Fruit fly (Drosophila melanogaster) whole organism, wandering third instar larva: Measurements from ENCODE around the gene AttD.

Experiments
- Abd-B ChIP-seq: fragments of >200 bp; optimal IDR thresholded peaks from 2 replicates; lab custom pipeline; 2017; ENCODE audit warnings: missing biosample characterization, missing genetic modification characterization
- CG32264 ChIP-seq: fragments of 200-800 bp; sonication (Bioruptor generic); optimal IDR thresholded peaks from 2 replicates; lab custom pipeline; 2016; ENCODE audit warnings: missing biosample characterization, missing genetic modification characterization
- CG9705 ChIP-seq: fragments of 200-800 bp; sonication (Bioruptor generic); optimal IDR thresholded peaks from 2 replicates; lab custom pipeline; 2018; ENCODE audit warnings: missing biosample characterization, mild to moderate bottlenecking, missing genetic modification characterization
- Dfd ChIP-seq: fragments of >200 bp; optimal IDR thresholded peaks from 2 replicates; lab custom pipeline; 2017; ENCODE audit warnings: missing biosample characterization, missing genetic modification characterization
- Dif ChIP-seq: fragments of 200-275, 200-300 bp; sonication (Bioruptor generic); optimal IDR thresholded peaks from 2 replicates; lab custom pipeline; 2018; ENCODE audit warnings: missing biosample characterization, missing genetic modification characterization; ENCODE audit not compliant: partially characterized antibody
- GATAd ChIP-seq: sonication (Bioruptor generic); optimal IDR thresholded peaks from 2 replicates; lab custom pipeline; 2016; ENCODE audit warnings: missing biosample characterization, missing genetic modification characterization
- Hnf4 ChIP-seq: fragments of 200-800 bp; sonication (Bioruptor generic); optimal IDR thresholded peaks from 2 replicates; lab custom pipeline; 2016; ENCODE audit warnings: missing biosample characterization, mild to moderate bottlenecking, missing genetic modification characterization
- Hr78 ChIP-seq: fragments of >200 bp; optimal IDR thresholded peaks from 2 replicates; lab custom pipeline; 2017; ENCODE audit warnings: missing biosample characterization, missing genetic modification characterization
- Hr83 ChIP-seq: fragments of 200-300 bp; sonication (Bioruptor generic); optimal IDR thresholded peaks from 2 replicates; lab custom pipeline; 2016; ENCODE audit warnings: missing biosample characterization, mild to moderate bottlenecking, missing genetic modification characterization, moderate library complexity; ENCODE audit not compliant: poor library complexity, severe bottlenecking
- Myc ChIP-seq: fragments of >200 bp; optimal IDR thresholded peaks from 2 replicates; lab custom pipeline; 2017
- N ChIP-seq: fragments of >200 bp; optimal IDR thresholded peaks from 2 replicates; lab custom pipeline; 2018; ENCODE audit warnings: missing biosample characterization, missing external identifiers, missing genetic modification characterization
- OdsH ChIP-seq: fragments of 200-800 bp; sonication (Bioruptor generic); optimal IDR thresholded peaks from 2 replicates; lab custom pipeline; 2016; ENCODE audit warnings: missing biosample characterization, mild to moderate bottlenecking, missing genetic modification characterization
- Rel ChIP-seq, 2 experiments: fragments of 200-800 bp; sonication (Bioruptor generic) in 1 of 2; optimal IDR thresholded peaks; 2 replicates in 1 of 2; 3 replicates in 1 of 2; lab custom pipeline; 2016 to 2019; ENCODE audit warnings: mild to moderate bottlenecking in 2 of 2, missing biosample characterization in 2 of 2, missing genetic modification characterization in 2 of 2, moderate library complexity in 1 of 2
- Sp1 ChIP-seq: fragments of 200-800 bp; sonication (Bioruptor generic); optimal IDR thresholded peaks from 3 replicates; lab custom pipeline; 2019; ENCODE audit warnings: missing biosample characterization, mild to moderate bottlenecking, missing genetic modification characterization, moderate library complexity
- Vsx2 ChIP-seq: fragments of 200-300, 225-300 bp; sonication (Bioruptor generic); optimal IDR thresholded peaks from 2 replicates; lab custom pipeline; 2018; ENCODE audit warnings: missing biosample characterization, missing genetic modification characterization; ENCODE audit not compliant: partially characterized antibody
- br ChIP-seq: fragments of 200-800 bp; sonication (Bioruptor generic); optimal IDR thresholded peaks from 2 replicates; lab custom pipeline; 2016; ENCODE audit warnings: missing biosample characterization, missing genetic modification characterization
- brk ChIP-seq: fragments of 200-800 bp; sonication (Bioruptor generic); optimal IDR thresholded peaks from 2 replicates; lab custom pipeline; 2016; ENCODE audit warnings: missing biosample characterization, mild to moderate bottlenecking, missing genetic modification characterization
- dl ChIP-seq, 2 experiments: fragments of 175-275, 200-275 bp in 1 of 2; fragments of 200-275 bp in 1 of 2; sonication (Bioruptor generic); optimal IDR thresholded peaks; lab custom pipeline; 2018; ENCODE audit warnings: mild to moderate bottlenecking in 2 of 2, missing biosample characterization in 2 of 2, missing genetic modification characterization in 2 of 2, moderate library complexity in 2 of 2; ENCODE audit not compliant: partially characterized antibody in 2 of 2, insufficient read depth in 1 of 2
- dmrt93B ChIP-seq: fragments of 200-800 bp; sonication (Bioruptor generic); optimal IDR thresholded peaks from 2 replicates; lab custom pipeline; 2018; ENCODE audit warnings: missing biosample characterization, mild to moderate bottlenecking, missing genetic modification characterization
- dsf ChIP-seq: sonication (Bioruptor generic); optimal IDR thresholded peaks from 2 replicates; lab custom pipeline; 2016; ENCODE audit warnings: missing biosample characterization, missing genetic modification characterization, borderline replicate concordance
- ey ChIP-seq: fragments of 200-800 bp; sonication (Bioruptor generic); optimal IDR thresholded peaks from 2 replicates; lab custom pipeline; 2016; ENCODE audit warnings: missing biosample characterization, missing genetic modification characterization
- foxo ChIP-seq, 2 experiments: fragments of 200-800 bp; sonication (Bioruptor generic); optimal IDR thresholded peaks; 2 replicates in 1 of 2; 3 replicates in 1 of 2; lab custom pipeline; 2016 to 2017; ENCODE audit warnings: missing biosample characterization in 2 of 2, missing genetic modification characterization in 2 of 2
- fru ChIP-seq: fragments of 200-800 bp; sonication (Bioruptor generic); optimal IDR thresholded peaks from 3 replicates; lab custom pipeline; 2016; ENCODE audit warnings: missing biosample characterization, mild to moderate bottlenecking, missing genetic modification characterization
- h ChIP-seq: fragments of 200-800 bp; sonication (Bioruptor generic); optimal IDR thresholded peaks from 3 replicates; lab custom pipeline; 2016; ENCODE audit warnings: missing biosample characterization, mild to moderate bottlenecking, missing genetic modification characterization
- jim ChIP-seq: fragments of 175-275, 200-325 bp; sonication (Bioruptor generic); optimal IDR thresholded peaks from 2 replicates; lab custom pipeline; 2016; ENCODE audit warnings: missing biosample characterization, mild to moderate bottlenecking, missing genetic modification characterization
- lola ChIP-seq: fragments of >200 bp; optimal IDR thresholded peaks from 2 replicates; lab custom pipeline; 2017; ENCODE audit warnings: missing biosample characterization, missing genetic modification characterization
- pan ChIP-seq: fragments of >200 bp; optimal IDR thresholded peaks from 2 replicates; lab custom pipeline; 2017
- psq ChIP-seq: fragments of 200-800 bp; sonication (Bioruptor generic); optimal IDR thresholded peaks from 3 replicates; lab custom pipeline; 2017; ENCODE audit warnings: missing biosample characterization, mild to moderate bottlenecking, missing genetic modification characterization, moderate library complexity
- rgr ChIP-seq: fragments of 200-800 bp; sonication (Bioruptor generic); optimal IDR thresholded peaks from 3 replicates; lab custom pipeline; 2016; ENCODE audit warnings: missing biosample characterization, mild to moderate bottlenecking, missing genetic modification characterization
- sage ChIP-seq: fragments of 200-800 bp; sonication (Bioruptor generic); optimal IDR thresholded peaks from 2 replicates; lab custom pipeline; 2016; ENCODE audit warnings: missing biosample characterization, mild to moderate bottlenecking, missing genetic modification characterization
- sv ChIP-seq: fragments of 200-800 bp; sonication (Bioruptor generic); optimal IDR thresholded peaks from 3 replicates; lab custom pipeline; 2016; ENCODE audit warnings: missing biosample characterization, missing genetic modification characterization
- tai ChIP-seq: sonication (Bioruptor generic); optimal IDR thresholded peaks from 2 replicates; lab custom pipeline; 2016; ENCODE audit warnings: missing biosample characterization, missing genetic modification characterization
- woc ChIP-seq: sonication (Bioruptor generic); optimal IDR thresholded peaks from 2 replicates; lab custom pipeline; 2016; ENCODE audit warnings: missing biosample characterization, mild to moderate bottlenecking, missing genetic modification characterization

Gene AttD

dm6 chr3R:17653879-17654278 lies 28.8 kb downstream of the AttD start:
- TF ChIP-seq Dfd (no peak), CG32264 (GFP tag; lab: Kevin White, UChicago) (no peak), ey (GFP tag; lab: Kevin White, UChicago) (no peak), br (no peak), Sp1 (GFP tag; lab: Kevin White, UChicago) (no peak), tai (GFP tag; lab: Kevin White, UChicago) (no peak), Rel (GFP tag; optimal IDR thresholded peaks at IDR 0.05; lab: Kevin White, UChicago) (no peak), Rel (tag; optimal IDR thresholded peaks at IDR 0.05; lab: Kevin White, UChicago) (no peak), Hr83 (GFP tag; lab: Kevin White, UChicago) (no peak), pan (no peak), dmrt93B (GFP tag; lab: Kevin White, UChicago) (no peak), sv (GFP tag; lab: Kevin White, UChicago) (no peak), rgr (no peak), sage (GFP tag; lab: Kevin White, UChicago) (no peak), jim (GFP tag; lab: Kevin White, UChicago) (no peak), woc (GFP tag; lab: Kevin White, UChicago) (no peak), N (GFP tag; lab: Kevin White, UChicago) (no peak), OdsH (GFP tag; lab: Kevin White, UChicago) (no peak)
- TF ChIP-seq, all 38 proteins: peak for 0

dm6 chr3R:17655040-17655439 lies 30.0 kb downstream of the AttD start:
- TF ChIP-seq rgr (no peak), Hnf4 (GFP tag; lab: Kevin White, UChicago) (no peak), lola (GFP tag; lab: Kevin White, UChicago) (no peak), OdsH (GFP tag; lab: Kevin White, UChicago) (no peak), Hr78 (GFP tag; lab: Kevin White, UChicago) (no peak), Sp1 (GFP tag; lab: Kevin White, UChicago) (no peak), Myc (no peak), psq (GFP tag; lab: Kevin White, UChicago) (no peak), tai (GFP tag; lab: Kevin White, UChicago) (no peak), Abd-B (GFP tag; lab: Kevin White, UChicago) (no peak), dl (GFP tag; optimal IDR thresholded peaks at IDR 0.05; lab: Kevin White, UChicago; ENCODE audit: insufficient read depth in 1 of 2, partially characterized antibody in 2 of 2) (no peak), dsf (GFP tag; lab: Kevin White, UChicago) (no peak)

dm6 chr3R:17656923-17657322 lies 31.9 kb downstream of the AttD start:
- no peak for TF ChIP-seq Dfd
- no peak for TF ChIP-seq Rel (GFP tag; optimal IDR thresholded peaks at IDR 0.05; lab: Kevin White, UChicago)
- TF ChIP-seq Rel (tag; optimal IDR thresholded peaks at IDR 0.05; lab: Kevin White, UChicago): no peak
- TF ChIP-seq dsf (GFP tag; lab: Kevin White, UChicago): no peak
- no peak for TF ChIP-seq Dif (GFP tag; lab: Kevin White, UChicago)
- no peak for TF ChIP-seq fru
- TF ChIP-seq Hnf4 (GFP tag; lab: Kevin White, UChicago): no peak
- TF ChIP-seq Vsx2 (GFP tag; lab: Kevin White, UChicago): no peak
- no peak for TF ChIP-seq foxo (GFP tag; optimal IDR thresholded peaks at IDR 0.05; lab: Kevin White, UChicago)
- TF ChIP-seq h (GFP tag; lab: Kevin White, UChicago): no peak
- TF ChIP-seq Hr83 (GFP tag; lab: Kevin White, UChicago): no peak
- TF ChIP-seq Hr78 (GFP tag; lab: Kevin White, UChicago): no peak
- TF ChIP-seq br: no peak
- TF ChIP-seq GATAd (GFP tag; lab: Kevin White, UChicago): no peak
- TF ChIP-seq ey (GFP tag; lab: Kevin White, UChicago): no peak
- no peak for TF ChIP-seq psq (GFP tag; lab: Kevin White, UChicago)
- no peak for TF ChIP-seq jim (GFP tag; lab: Kevin White, UChicago)

- TF ChIP-seq Myc (no peak), Hnf4 (GFP tag; lab: Kevin White, UChicago) (no peak), CG9705 (GFP tag; lab: Kevin White, UChicago) (no peak), tai (GFP tag; lab: Kevin White, UChicago) (no peak), brk (no peak), dl (GFP tag; optimal IDR thresholded peaks at IDR 0.05; lab: Kevin White, UChicago; ENCODE audit: insufficient read depth in 1 of 2, partially characterized antibody in 2 of 2) (peak in 1 of 2 experiments; percentile 14)
Observed at dm6 chr3R:17666061-17666796, 41.2 kb downstream of the AttD start.
